Fruit fly (Drosophila melanogaster) whole organism, embryonic: ENCODE measurements around the gene Sdhaf3.

Experiments used
- Bgb ChIP-seq: fragments of 200-800 bp; sonication (Bioruptor generic); IDR thresholded peaks from 2 replicates; pipeline ENCODE4 v1.3.6; 2022; ENCODE audit warnings: missing biosample characterization, missing genetic modification characterization; ENCODE audit not compliant: partially characterized antibody
- CG11695 ChIP-seq: fragments of 200-800 bp; sonication (Bioruptor generic); IDR thresholded peaks from 3 replicates; pipeline ENCODE4 v1.3.6; 2022; ENCODE audit warnings: missing biosample characterization, missing genetic modification characterization
- CG12659 ChIP-seq: fragments of 200-800 bp; sonication (Bioruptor generic); optimal IDR thresholded peaks from 3 replicates; lab custom pipeline; 2017; ENCODE audit warnings: mild to moderate bottlenecking, missing biosample characterization, missing genetic modification reagents, missing genetic modification characterization
- CG13894 ChIP-seq: fragments of 200-800 bp; sonication (Bioruptor generic); optimal IDR thresholded peaks from 3 replicates; lab custom pipeline; 2018; ENCODE audit warnings: missing biosample characterization, mild to moderate bottlenecking, missing genetic modification characterization, moderate library complexity
- CG14667 ChIP-seq: fragments of 200-800 bp; sonication (Bioruptor generic); IDR thresholded peaks from 2 replicates; pipeline ENCODE4 v1.3.6; 2022; ENCODE audit warnings: missing biosample characterization, missing genetic modification characterization
- CG16813 ChIP-seq: fragments of 200-800 bp; sonication (Bioruptor generic); IDR thresholded peaks from 3 replicates; pipeline ENCODE4 v1.3.6; 2022; ENCODE audit warnings: missing biosample characterization, missing genetic modification characterization; ENCODE audit not compliant: partially characterized antibody
- CG16863 ChIP-seq: fragments of 200-800 bp; sonication (Bioruptor generic); optimal IDR thresholded peaks from 3 replicates; lab custom pipeline; 2016; ENCODE audit warnings: missing biosample characterization, missing genetic modification characterization
- CG17328 ChIP-seq: fragments of 200-800 bp; sonication (Bioruptor generic); IDR thresholded peaks from 2 replicates; pipeline ENCODE4 v1.3.6; 2022; ENCODE audit warnings: missing biosample characterization, missing genetic modification characterization
- CG17361 ChIP-seq: fragments of 200-800 bp; sonication (Bioruptor generic); IDR thresholded peaks from 3 replicates; pipeline ENCODE4 v1.3.6; 2022; ENCODE audit warnings: missing biosample characterization, missing genetic modification characterization
- CG17385 ChIP-seq: fragments of 200-800 bp; sonication (Bioruptor generic); optimal IDR thresholded peaks from 3 replicates; lab custom pipeline; 2018; ENCODE audit warnings: missing biosample characterization, mild to moderate bottlenecking, missing genetic modification characterization
- CG33213 ChIP-seq: fragments of 200-800 bp; sonication (Bioruptor generic); optimal IDR thresholded peaks from 3 replicates; lab custom pipeline; 2016; ENCODE audit warnings: missing biosample characterization, missing genetic modification characterization
- CG34376 ChIP-seq: fragments of 200-800 bp; sonication (Bioruptor generic); optimal IDR thresholded peaks from 2 replicates; lab custom pipeline; 2018; ENCODE audit warnings: missing biosample characterization, mild to moderate bottlenecking, missing genetic modification characterization
- CG3838 ChIP-seq: fragments of 200-800 bp; sonication (Bioruptor generic); optimal IDR thresholded peaks from 3 replicates; lab custom pipeline; 2016; ENCODE audit warnings: missing biosample characterization, missing genetic modification characterization
- CG7372 ChIP-seq: fragments of 200-800 bp; sonication (Bioruptor generic); IDR thresholded peaks from 2 replicates; pipeline ENCODE4 v1.3.6; 2022; ENCODE audit warnings: missing biosample characterization, missing genetic modification characterization
- CG7928 ChIP-seq: fragments of 200-800 bp; sonication (Bioruptor generic); optimal IDR thresholded peaks from 2 replicates; lab custom pipeline; 2017; ENCODE audit warnings: missing biosample characterization, mild to moderate bottlenecking, missing genetic modification characterization
- CG8281 ChIP-seq: fragments of 200-800 bp; sonication (Bioruptor generic); optimal IDR thresholded peaks from 2 replicates; lab custom pipeline; 2018; ENCODE audit warnings: missing biosample characterization, mild to moderate bottlenecking, missing genetic modification characterization, moderate library complexity
- CG8478 ChIP-seq: fragments of >200 bp; optimal IDR thresholded peaks from 2 replicates; lab custom pipeline; 2018
- CG9437 ChIP-seq: fragments of 200-800 bp; sonication (Bioruptor generic); optimal IDR thresholded peaks from 2 replicates; lab custom pipeline; 2018; ENCODE audit warnings: missing biosample characterization, mild to moderate bottlenecking, missing genetic modification characterization
- CG9876 ChIP-seq: fragments of 200-800 bp; sonication (Bioruptor generic); optimal IDR thresholded peaks from 2 replicates; lab custom pipeline; 2016; ENCODE audit warnings: missing biosample characterization, missing genetic modification characterization
- CG9932 ChIP-seq: fragments of 200-800 bp; sonication (Bioruptor generic); IDR thresholded peaks from 2 replicates; pipeline ENCODE4 v1.3.6; 2022; ENCODE audit warnings: missing biosample characterization, missing genetic modification characterization
- Camta ChIP-seq: fragments of 200-800 bp; sonication (Bioruptor generic); optimal IDR thresholded peaks from 2 replicates; lab custom pipeline; 2016; ENCODE audit warnings: missing biosample characterization, missing genetic modification characterization
- D ChIP-seq, 2 experiments: fragments of 200-800 bp in 1 of 2; fragments of >200 bp in 1 of 2; sonication (Bioruptor generic) in 1 of 2; optimal IDR thresholded peaks; 2 replicates in 1 of 2; 3 replicates in 1 of 2; lab custom pipeline; 2017; ENCODE audit warnings: mild to moderate bottlenecking in 1 of 2, missing biosample characterization in 1 of 2, missing genetic modification characterization in 1 of 2, missing genetic modification reagents in 1 of 2
- D19A ChIP-seq: fragments of 200-800 bp; optimal IDR thresholded peaks from 3 replicates; lab custom pipeline; 2019; ENCODE audit warnings: missing biosample characterization, mild to moderate bottlenecking, missing genetic modification characterization, moderate library complexity
- Dek ChIP-seq: fragments of 200-800 bp; sonication (Bioruptor generic); optimal IDR thresholded peaks from 3 replicates; lab custom pipeline; 2019; ENCODE audit warnings: missing biosample characterization, mild to moderate bottlenecking, missing genetic modification characterization, moderate library complexity
- Drgx ChIP-seq: fragments of 200-800 bp; sonication (Bioruptor generic); IDR thresholded peaks from 2 replicates; pipeline ENCODE4 v1.3.6; 2022; ENCODE audit warnings: missing biosample characterization, missing genetic modification characterization
- Elba2 ChIP-seq: fragments of 200-800 bp; sonication (Bioruptor generic); optimal IDR thresholded peaks from 3 replicates; lab custom pipeline; 2016; ENCODE audit warnings: missing biosample characterization, missing genetic modification characterization
- Ets65A ChIP-seq: fragments of 200-800 bp; sonication (Bioruptor generic); peaks from one replicate; lab custom pipeline; 2016; ENCODE audit warnings: missing biosample characterization, missing genetic modification characterization
- Hand ChIP-seq: fragments of 200-800 bp; sonication (Bioruptor generic); optimal IDR thresholded peaks from 2 replicates; lab custom pipeline; 2017; ENCODE audit warnings: mild to moderate bottlenecking, missing biosample characterization, missing genetic modification reagents, missing genetic modification characterization
- Lim3 ChIP-seq: fragments of 200-800 bp; sonication (Bioruptor generic); IDR thresholded peaks from 2 replicates; pipeline ENCODE4 v1.3.6; 2022; ENCODE audit warnings: missing biosample characterization, missing genetic modification characterization
- NK7.1 ChIP-seq: fragments of 200-800 bp; sonication (Bioruptor generic); optimal IDR thresholded peaks from 3 replicates; lab custom pipeline; 2016; ENCODE audit warnings: missing biosample characterization, missing genetic modification characterization
- Trl ChIP-seq, 3 experiments: fragments of >200 bp in 2 of 3; fragments of 200-800 bp in 1 of 3; sonication (Bioruptor generic) in 1 of 3; optimal IDR thresholded peaks; 2 replicates in 1 of 3; 3 replicates in 2 of 3; lab custom pipeline; 2016 to 2017; ENCODE audit warnings: missing biosample characterization in 1 of 3, missing genetic modification characterization in 1 of 3
- Xrp1 ChIP-seq: fragments of 200-800 bp; sonication (Bioruptor generic); IDR thresholded peaks from 2 replicates; pipeline ENCODE4 v1.3.6; 2022; ENCODE audit warnings: missing biosample characterization, missing genetic modification characterization
- cad ChIP-seq: fragments of >200 bp; optimal IDR thresholded peaks from 2 replicates; lab custom pipeline; 2017; ENCODE audit warnings: missing biosample characterization, missing genetic modification characterization
- caup ChIP-seq: fragments of 200-800 bp; sonication (Bioruptor generic); optimal IDR thresholded peaks from 3 replicates; lab custom pipeline; 2017; ENCODE audit warnings: missing biosample characterization, mild to moderate bottlenecking, missing genetic modification characterization, moderate library complexity; ENCODE audit not compliant: severe bottlenecking
- dan ChIP-seq: fragments of 200-800 bp; sonication (Bioruptor generic); IDR thresholded peaks from 2 replicates; pipeline ENCODE4 v1.3.6; 2022; ENCODE audit warnings: missing biosample characterization, missing genetic modification characterization
- dimm ChIP-seq: fragments of 200-800 bp; sonication (Bioruptor generic); IDR thresholded peaks from 2 replicates; pipeline ENCODE4 v1.3.6; 2022; ENCODE audit warnings: missing biosample characterization, missing genetic modification characterization
- gce ChIP-seq: fragments of 200-800 bp; sonication (Bioruptor generic); IDR thresholded peaks from 3 replicates; pipeline ENCODE4 v1.3.6; 2022; ENCODE audit warnings: missing biosample characterization, missing genetic modification characterization
- gt ChIP-seq: fragments of 200-800 bp; sonication (Bioruptor generic); IDR thresholded peaks from 2 replicates; pipeline ENCODE4 v1.3.6; 2022; ENCODE audit warnings: missing biosample characterization, missing genetic modification characterization
- inv ChIP-seq: fragments of 200-800 bp; sonication (Bioruptor generic); IDR thresholded peaks from 2 replicates; pipeline ENCODE4 v1.3.6; 2022; ENCODE audit warnings: missing biosample characterization, missing genetic modification characterization; ENCODE audit not compliant: partially characterized antibody
- kay ChIP-seq: fragments of 200-800 bp; sonication (Bioruptor generic); optimal IDR thresholded peaks from 2 replicates; lab custom pipeline; 2016; ENCODE audit warnings: missing biosample characterization, missing genetic modification characterization
- lilli ChIP-seq: fragments of 200-800 bp; sonication (Bioruptor generic); optimal IDR thresholded peaks from 3 replicates; lab custom pipeline; 2016; ENCODE audit warnings: missing biosample characterization, missing genetic modification characterization
- luna ChIP-seq: fragments of 200-800 bp; sonication (Bioruptor generic); optimal IDR thresholded peaks from 2 replicates; lab custom pipeline; 2016; ENCODE audit warnings: missing biosample characterization, missing genetic modification characterization
- mirr ChIP-seq: fragments of 200-800 bp; sonication (Bioruptor generic); optimal IDR thresholded peaks from 3 replicates; lab custom pipeline; 2018; ENCODE audit warnings: missing biosample characterization, mild to moderate bottlenecking, missing genetic modification characterization
- sens ChIP-seq: fragments of 200-800 bp; sonication (Bioruptor generic); peaks from one replicate; lab custom pipeline; 2016; ENCODE audit warnings: missing biosample characterization, missing genetic modification characterization
- seq ChIP-seq: fragments of 200-800 bp; sonication (Bioruptor generic); IDR thresholded peaks from 2 replicates; pipeline ENCODE4 v1.3.6; 2022; ENCODE audit warnings: missing biosample characterization, missing genetic modification characterization
- shn ChIP-seq: fragments of 200-800 bp; sonication (Bioruptor generic); optimal IDR thresholded peaks from 3 replicates; lab custom pipeline; 2016; ENCODE audit warnings: missing biosample characterization, missing genetic modification characterization
- sim ChIP-seq: fragments of 200-800 bp; sonication (Bioruptor generic); IDR thresholded peaks from 2 replicates; pipeline ENCODE4 v1.3.6; 2022; ENCODE audit warnings: missing biosample characterization, missing genetic modification characterization
- toy ChIP-seq: fragments of 200-800 bp; sonication (Bioruptor generic); IDR thresholded peaks from 2 replicates; pipeline ENCODE4 v1.3.6; 2022; ENCODE audit warnings: missing biosample characterization, missing genetic modification characterization
- vfl ChIP-seq: fragments of 200-800 bp; sonication (Bioruptor generic); optimal IDR thresholded peaks from 2 replicates; lab custom pipeline; 2016; ENCODE audit warnings: missing biosample characterization, missing genetic modification characterization
- vvl ChIP-seq: fragments of 200-800 bp; sonication (Bioruptor generic); IDR thresholded peaks from 2 replicates; pipeline ENCODE4 v1.3.6; 2022; ENCODE audit warnings: missing biosample characterization, missing genetic modification characterization
- wor ChIP-seq: fragments of 200-800 bp; sonication (Bioruptor generic); IDR thresholded peaks from 2 replicates; pipeline ENCODE4 v1.3.6; 2022; ENCODE audit warnings: missing biosample characterization, missing genetic modification characterization

Gene Sdhaf3

dm6 chr3R:16524593-16525111, 42.4 kb upstream of the Sdhaf3 start (continued):
- TF ChIP-seq inv (no peak), wor (GFP tag; lab: Robert Waterston, UW) (no peak), lilli (no peak), CG17385 (GFP tag; lab: Kevin White, UChicago) (peak; percentile 19), NK7.1 (GFP tag; lab: Kevin White, UChicago) (no peak), toy (GFP tag; lab: Robert Waterston, UW) (no peak), CG33213 (GFP tag; lab: Kevin White, UChicago) (peak; percentile 15), CG9876 (GFP tag; lab: Kevin White, UChicago) (no peak), Hand (no peak), CG13894 (no peak), cad (GFP tag; lab: Kevin White, UChicago) (no peak), CG3838 (GFP tag; lab: Kevin White, UChicago) (no peak), CG14667 (0 out of 2 replicates have a peak, but pooled peaks have one; percentile 7), CG34376 (GFP tag; lab: Kevin White, UChicago) (no peak), Drgx (no peak), vvl (GFP tag; lab: Robert Waterston, UW) (peak; percentile 60), sim (0 out of 2 replicates have a peak, but pooled peaks have one; percentile 40), caup (GFP tag; lab: Kevin White, UChicago) (no peak), D (optimal IDR thresholded peaks at IDR 0.05; lab: Kevin White, UChicago) (no peak), D (GFP tag; optimal IDR thresholded peaks at IDR 0.05; lab: Kevin White, UChicago) (peak; percentile 79), Xrp1 (GFP tag; lab: Robert Waterston, UW) (peak; percentile 77), sens (GFP tag; lab: Kevin White, UChicago) (peak; percentile 93), dan (GFP tag; lab: Robert Waterston, UW) (no peak), Ets65A (GFP tag; lab: Kevin White, UChicago) (peak; percentile 90), dimm (GFP tag; lab: Robert Waterston, UW) (no peak), CG16863 (GFP tag; lab: Kevin White, UChicago) (peak; percentile 52), CG17361 (GFP tag; lab: Robert Waterston, UW) (peak; percentile 75; the same call in 2 of the 3 replicates), Lim3 (no peak), Dek (no peak), CG12659 (GFP tag; lab: Kevin White, UChicago) (no peak), D19A (tag; lab: Kevin White, UChicago) (peak; percentile 68), CG9437 (peak; percentile 15), mirr (GFP tag; lab: Kevin White, UChicago) (no peak), gce (GFP tag; lab: Robert Waterston, UW) (0 out of 3 replicates have a peak, but pooled peaks have one; percentile 65), seq (GFP tag; lab: Robert Waterston, UW) (no peak), luna (no peak), Trl (optimal IDR thresholded peaks at IDR 0.05; lab: Kevin White, UChicago) (no peak), Trl (GFP tag; optimal IDR thresholded peaks at IDR 0.05; lab: Kevin White, UChicago) (peak; percentile 56), gt (GFP tag; lab: Robert Waterston, UW) (no peak), Camta (peak; percentile 56), CG7928 (GFP tag; lab: Kevin White, UChicago) (no peak), Bgb (GFP tag; lab: Robert Waterston, UW) (no peak), kay (GFP tag; lab: Kevin White, UChicago) (no peak), CG7372 (no peak), CG9932 (GFP tag; lab: Robert Waterston, UW) (no peak), CG8281 (peak; percentile 20), CG16813 (GFP tag; lab: Robert Waterston, UW) (no peak), CG11695 (GFP tag; lab: Robert Waterston, UW) (0 out of 3 replicates have a peak, but pooled peaks have one; percentile 10), CG17328 (GFP tag; lab: Robert Waterston, UW) (peak; percentile 61), shn (GFP tag; lab: Kevin White, UChicago) (peak; percentile 36), Elba2 (no peak), vfl (GFP tag; lab: Kevin White, UChicago) (no peak), CG8478 (no peak)
